Worm (Caenorhabditis elegans) whole organism, late embryonic: ENCODE data around the gene fbxb-103.

Experiments used
- F13H6.1 ChIP-seq: sonication (generic microtip); optimal IDR thresholded peaks from 2 replicates; lab custom pipeline; 2016; ENCODE audit warnings: missing genetic modification characterization, missing compliant biosample characterization
- ama-1 ChIP-seq: fragments of 150-350 bp; optimal IDR thresholded peaks from 2 replicates; lab custom pipeline; 2014
- dve-1 ChIP-seq: sonication (generic microtip); optimal IDR thresholded peaks from 2 replicates; lab custom pipeline; 2017; ENCODE audit warnings: antibody characterized with exemption, mild to moderate bottlenecking, missing genetic modification characterization, missing compliant biosample characterization
- elt-2 ChIP-seq: sonication (generic microtip); optimal IDR thresholded peaks from 2 replicates; lab custom pipeline; 2016; ENCODE audit warnings: missing genetic modification reagents, missing genetic modification characterization, missing compliant biosample characterization
- nfya-1 ChIP-seq: sonication (generic microtip); optimal IDR thresholded peaks from 2 replicates; lab custom pipeline; 2017; ENCODE audit warnings: missing genetic modification characterization, mild to moderate bottlenecking, missing compliant biosample characterization, antibody characterized with exemption, moderate library complexity
- nhr-11 ChIP-seq: fragments of 150-350 bp; optimal IDR thresholded peaks from 2 replicates; lab custom pipeline; 2014; ENCODE audit warnings: missing biosample characterization, missing genetic modification characterization
- pax-1 ChIP-seq: fragments of 150-350 bp; optimal IDR thresholded peaks from 2 replicates; lab custom pipeline; 2014; ENCODE audit warnings: missing biosample characterization, missing genetic modification characterization
- pha-4 ChIP-seq: fragments of 150-350 bp; optimal IDR thresholded peaks from 2 replicates; lab custom pipeline; 2018; ENCODE audit warnings: missing biosample characterization, missing genetic modification reagents, missing genetic modification characterization
- unc-86 ChIP-seq: sonication (generic microtip); optimal IDR thresholded peaks from 2 replicates; lab custom pipeline; 2016; ENCODE audit warnings: missing genetic modification characterization, missing compliant biosample characterization

ce11 chrII:3877127-3877526 lies 29.8 kb upstream of the fbxb-103 start, which contains the start of gene nep-3:
- no peak for TF ChIP-seq pax-1 (tag; lab: Kevin White, UChicago)
- no peak for TF ChIP-seq ama-1 (lab: Kevin White, UChicago)
- no peak for TF ChIP-seq pha-4 (tag; lab: Kevin White, UChicago)
- no peak for TF ChIP-seq elt-2
- TF ChIP-seq F13H6.1 (tag; lab: Kevin White, UChicago), result no peak
- TF ChIP-seq nhr-11, result no peak
- no peak for TF ChIP-seq dve-1 (tag; lab: Kevin White, UChicago)
- TF ChIP-seq nfya-1, result no peak
- no peak for TF ChIP-seq unc-86 (tag; lab: Kevin White, UChicago)
